Worm (Caenorhabditis elegans) whole organism, L1 larva: ENCODE measurements around the gene M153.3.

Source experiments
- blmp-1 ChIP-seq: fragments of 150-350 bp; optimal IDR thresholded peaks from 2 replicates; lab custom pipeline; 2014; ENCODE audit warnings: missing biosample characterization, missing genetic modification characterization
- ceh-82 ChIP-seq, 3 experiments: fragments of 150-350 bp in 1 of 3; sonication (generic microtip) in 2 of 3; optimal IDR thresholded peaks; 2 replicates each; lab custom pipeline; 2014 to 2017; ENCODE audit warnings: missing biosample characterization in 3 of 3, missing genetic modification characterization in 3 of 3
- dpl-1 ChIP-seq, 3 experiments: fragments of 150-350 bp in 2 of 3; sonication (generic microtip) in 1 of 3; optimal IDR thresholded peaks; 2 replicates each; lab custom pipeline; 2014 to 2017; ENCODE audit warnings: missing biosample characterization in 3 of 3, missing genetic modification characterization in 3 of 3, missing genetic modification reagents in 3 of 3
- egl-13 ChIP-seq: sonication (generic microtip); optimal IDR thresholded peaks from 2 replicates; lab custom pipeline; 2016; ENCODE audit warnings: missing genotype, missing genetic modification reagents, missing genetic modification characterization, missing compliant biosample characterization
- egl-27 ChIP-seq, 2 experiments: fragments of 150-350 bp in 1 of 2; sonication (generic microtip); optimal IDR thresholded peaks; 3 replicates each; lab custom pipeline; 2017 to 2018; ENCODE audit warnings: missing biosample characterization in 2 of 2, missing genetic modification characterization in 2 of 2, missing genetic modification reagents in 2 of 2
- grh-1 ChIP-seq: fragments of 200-800 bp; sonication (Bioruptor generic); IDR thresholded peaks from 2 replicates; pipeline ENCODE4 v1.3.6; 2022; ENCODE audit warnings: missing genetic modification reagents, missing genetic modification characterization, missing compliant biosample characterization
- hpl-2 ChIP-seq: fragments of 150-350 bp; optimal IDR thresholded peaks from 2 replicates; lab custom pipeline; 2014; ENCODE audit warnings: missing biosample characterization, missing genetic modification reagents, missing genetic modification characterization
- lir-3 ChIP-seq: sonication (generic microtip); optimal IDR thresholded peaks from 2 replicates; lab custom pipeline; 2016; ENCODE audit warnings: mild to moderate bottlenecking, missing genetic modification characterization, moderate library complexity, missing compliant biosample characterization; ENCODE audit not compliant: poor library complexity
- lsy-2 ChIP-seq, 2 experiments: fragments of 150-350 bp; optimal IDR thresholded peaks; 2 replicates each; lab custom pipeline; 2014; ENCODE audit warnings: missing biosample characterization in 2 of 2, missing genetic modification characterization in 2 of 2
- mdl-1 ChIP-seq, 2 experiments: fragments of 150-350 bp; optimal IDR thresholded peaks; 2 replicates each; lab custom pipeline; 2014 to 2017; ENCODE audit warnings: missing biosample characterization in 2 of 2, missing genetic modification characterization in 2 of 2, inconsistent platforms in 1 of 2
- mef-2 ChIP-seq: fragments of 150-350 bp; optimal IDR thresholded peaks from 2 replicates; lab custom pipeline; 2014; ENCODE audit warnings: missing biosample characterization, missing genetic modification characterization
- nhr-84 ChIP-seq: sonication (generic microtip); optimal IDR thresholded peaks from 2 replicates; lab custom pipeline; 2017; ENCODE audit warnings: missing biosample characterization, missing genetic modification characterization
- skn-1 ChIP-seq: fragments of 150-350 bp; optimal IDR thresholded peaks from 2 replicates; lab custom pipeline; 2014; ENCODE audit warnings: missing biosample characterization, missing genetic modification characterization

DNA sequence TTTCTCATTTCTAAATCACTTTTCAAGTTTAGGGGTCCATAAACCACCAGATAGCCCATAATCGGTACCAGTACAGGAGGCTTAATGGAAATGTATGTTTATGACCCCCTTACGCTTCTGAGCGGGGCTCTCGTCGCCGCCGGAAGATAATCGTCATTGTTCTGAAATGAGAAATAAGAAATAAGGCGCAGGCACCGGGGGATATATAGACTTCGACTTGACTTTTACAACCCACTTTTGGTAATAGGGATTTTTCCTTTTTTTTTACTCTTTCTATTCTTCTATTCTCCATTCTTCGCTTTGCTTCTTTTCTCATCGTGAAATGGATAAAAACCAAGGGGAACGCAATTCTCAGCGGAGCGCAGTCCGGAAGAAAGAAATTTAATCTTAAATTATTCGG is 47.5 kb upstream of the M153.3 start:
- TF ChIP-seq skn-1 (tag; lab: Kevin White, UChicago) (no peak), dpl-1 (GFP tag; optimal IDR thresholded peaks at IDR 0.05; lab: Kevin White, UChicago) (no peak), nhr-84 (tag; lab: Kevin White, UChicago) (no peak), lir-3 (tag; lab: Kevin White, UChicago) (no peak), lsy-2 (tag; optimal IDR thresholded peaks at IDR 0.05; lab: Kevin White, UChicago) (no peak), ceh-82 (tag; optimal IDR thresholded peaks at IDR 0.05; lab: Kevin White, UChicago) (no peak), mef-2 (tag; lab: Kevin White, UChicago) (no peak), egl-13 (tag; lab: Kevin White, UChicago) (no peak), hpl-2 (no peak), blmp-1 (no peak), mdl-1 (tag; optimal IDR thresholded peaks at IDR 0.05; lab: Kevin White, UChicago) (no peak), egl-27 (tag; optimal IDR thresholded peaks at IDR 0.05; lab: Kevin White, UChicago) (no peak), grh-1 (GFP tag; lab: Robert Waterston, UW) (no peak)
